Worm (Caenorhabditis elegans): Measurements from ENCODE around the gene F55B12.2.

- TF ChIP-seq unc-62 (GFP tag; optimal IDR thresholded peaks at IDR 0.05) (no peak), snpc-4 (GFP tag; optimal IDR thresholded peaks at IDR 0.05) (no peak), snpc-4 (tag; optimal IDR thresholded peaks at IDR 0.05) (no peak), gei-17 (GFP tag; optimal IDR thresholded peaks at IDR 0.05) (no peak), atf-7 (tag; optimal IDR thresholded peaks at IDR 0.05) (no peak), nfya-2 (GFP tag; IDR thresholded peaks at IDR 0.05) (no peak), ekl-4 (GFP tag; IDR thresholded peaks at IDR 0.05) (no peak)
Measured at ce11 chrV:13785767-13786166, 31.0 kb downstream of the F55B12.2 start.

Measured in whole organism, young adult.